Worm (Caenorhabditis elegans): ENCODE measurements around the gene R04D3.3.

- TF ChIP-seq unc-86 (tag; optimal IDR thresholded peaks at IDR 0.05) (no peak), aly-2 (tag; optimal IDR thresholded peaks at IDR 0.05) (no peak), ets-5 (GFP tag; IDR thresholded peaks at IDR 0.05) (no peak), fkh-10 (GFP tag; optimal IDR thresholded peaks at IDR 0.05) (no peak), nhr-85 (tag) (no peak), lsy-2 (tag; optimal IDR thresholded peaks at IDR 0.05) (no peak), nhr-237 (tag; optimal IDR thresholded peaks at IDR 0.05) (no peak)
Observed at ce11 chrX:13242231-13242630, 48.2 kb downstream of the R04D3.3 start, which contains the start of gene K08H2.5.
